Worm (Caenorhabditis elegans): ENCODE data around the gene ttr-23.
A peak's percentile ranks its signal among the peaks of the same experiment; 100 is the strongest.

ttr-23 gene

ce11 chrV:10598670-10599154 lies 9.1 kb upstream of the ttr-23 start, which contains the start of gene scpl-4:
Gene scpl-4 (plus strand): TSS chrV:10599104.
- no peak for TF ChIP-seq scrt-1 (GFP tag; IDR thresholded peaks at IDR 0.05)

- no peak for TF ChIP-seq F13C5.2 (tag; optimal IDR thresholded peaks at IDR 0.05)
- no peak for TF ChIP-seq hnd-1 (tag; optimal IDR thresholded peaks at IDR 0.05)
- TF ChIP-seq scrt-1 (GFP tag; IDR thresholded peaks at IDR 0.05) = no peak
- TF ChIP-seq hmg-4 (GFP tag; optimal IDR thresholded peaks at IDR 0.05) = no peak
- TF ChIP-seq sea-1 (GFP tag; conservative IDR thresholded peaks at IDR 0.05) = no peak
- no peak for TF ChIP-seq ets-7 (tag; optimal IDR thresholded peaks at IDR 0.05)
These were observed 7.6 kb upstream of the ttr-23 start, which contains the start of gene T21C9.13 for ce11 chrV:10597234-10597633. Gene T21C9.13 (plus strand): TSS chrV:10597266.

- TF ChIP-seq ceh-36 (tag; optimal IDR thresholded peaks at IDR 0.05) (no peak), hmbx-1 (tag; optimal IDR thresholded peaks at IDR 0.05) (no peak), F13C5.2 (tag; optimal IDR thresholded peaks at IDR 0.05) (no peak), ama-1 (optimal IDR thresholded peaks at IDR 0.05) (no peak), tbx-37 (GFP tag; conservative IDR thresholded peaks at IDR 0.05) (no peak), pes-1 (GFP tag; IDR thresholded peaks at IDR 0.05) (no peak), hnd-1 (tag; optimal IDR thresholded peaks at IDR 0.05) (no peak)
These were observed 5.2 kb upstream of the ttr-23 start, which contains the start of gene T21C9.11 for ce11 chrV:10594810-10595209. Gene T21C9.11 (minus strand): TSS chrV:10594910.

ce11 chrV:10592479-10592878 lies 2.8 kb upstream of the ttr-23 start, which contains the start of gene T21C9.9:
Gene T21C9.9 (minus strand): TSS chrV:10592579.
- no peak for TF ChIP-seq ama-1 (optimal IDR thresholded peaks at IDR 0.05)
- TF ChIP-seq flt-1 (GFP tag; IDR thresholded peaks at IDR 0.05) = no peak
- no peak for TF ChIP-seq ceh-13 (GFP tag; optimal IDR thresholded peaks at IDR 0.05)
- no peak for TF ChIP-seq hnd-1 (tag; optimal IDR thresholded peaks at IDR 0.05)
- TF ChIP-seq hmg-4 (GFP tag; optimal IDR thresholded peaks at IDR 0.05) = no peak
- TF ChIP-seq tbx-11 (GFP tag; IDR thresholded peaks at IDR 0.05) = no peak
- no peak for TF ChIP-seq hmbx-1 (tag; optimal IDR thresholded peaks at IDR 0.05)
- no peak for TF ChIP-seq B0310.2 (tag; optimal IDR thresholded peaks at IDR 0.05)

- no peak for TF ChIP-seq scrt-1 (GFP tag; IDR thresholded peaks at IDR 0.05)
- TF ChIP-seq hmg-4 (GFP tag; optimal IDR thresholded peaks at IDR 0.05) = no peak
- TF ChIP-seq tbx-37 (GFP tag; conservative IDR thresholded peaks at IDR 0.05) = no peak
- no peak for TF ChIP-seq tra-4 (tag; optimal IDR thresholded peaks at IDR 0.05)
- no peak for TF ChIP-seq pes-1 (GFP tag; IDR thresholded peaks at IDR 0.05)
- TF ChIP-seq ama-1 (optimal IDR thresholded peaks at IDR 0.05) = no peak
- TF ChIP-seq B0310.2 (tag; optimal IDR thresholded peaks at IDR 0.05) = no peak
- no peak for TF ChIP-seq hnd-1 (tag; optimal IDR thresholded peaks at IDR 0.05)
- no peak for TF ChIP-seq ceh-13 (GFP tag; optimal IDR thresholded peaks at IDR 0.05)
- no peak for TF ChIP-seq tbx-11 (GFP tag; IDR thresholded peaks at IDR 0.05)
- no peak for TF ChIP-seq ets-7 (tag; optimal IDR thresholded peaks at IDR 0.05)
- TF ChIP-seq F13C5.2 (tag; optimal IDR thresholded peaks at IDR 0.05) = no peak
- TF ChIP-seq aly-1 (tag; optimal IDR thresholded peaks at IDR 0.05) = no peak
These were observed 966 bp downstream of the ttr-23 start, which contains the start of gene srg-32 for ce11 chrV:10588694-10589093. Gene srg-32 (minus strand): TSS chrV:10588794.

ce11 chrV:10581837-10582300 lies 7.8 kb downstream of the ttr-23 start, which contains the start of gene T21C9.6:
Gene T21C9.6 (plus strand): TSS chrV:10581887.
- no peak for TF ChIP-seq hmbx-1 (tag; optimal IDR thresholded peaks at IDR 0.05)
- TF ChIP-seq pes-1 (GFP tag; IDR thresholded peaks at IDR 0.05) = no peak
- no peak for TF ChIP-seq ceh-36 (tag; optimal IDR thresholded peaks at IDR 0.05)
- no peak for TF ChIP-seq scrt-1 (GFP tag; IDR thresholded peaks at IDR 0.05)
- TF ChIP-seq tbx-37 (GFP tag; conservative IDR thresholded peaks at IDR 0.05) = no peak
- TF ChIP-seq ets-7 (tag; optimal IDR thresholded peaks at IDR 0.05) = no peak
- no peak for TF ChIP-seq ceh-13 (GFP tag; optimal IDR thresholded peaks at IDR 0.05)
- no peak for TF ChIP-seq sea-1 (GFP tag; conservative IDR thresholded peaks at IDR 0.05)
- TF ChIP-seq ama-1 (optimal IDR thresholded peaks at IDR 0.05) = no peak
- no peak for TF ChIP-seq flt-1 (GFP tag; IDR thresholded peaks at IDR 0.05)
- no peak for TF ChIP-seq tbx-11 (GFP tag; IDR thresholded peaks at IDR 0.05)
- TF ChIP-seq aly-1 (tag; optimal IDR thresholded peaks at IDR 0.05) = no peak
- TF ChIP-seq tra-4 (tag; optimal IDR thresholded peaks at IDR 0.05) = no peak

- TF ChIP-seq flt-1 (GFP tag; IDR thresholded peaks at IDR 0.05) (no peak), F13C5.2 (tag; optimal IDR thresholded peaks at IDR 0.05) (no peak), tbx-11 (GFP tag; IDR thresholded peaks at IDR 0.05) (no peak), scrt-1 (GFP tag; IDR thresholded peaks at IDR 0.05) (no peak), B0310.2 (tag; optimal IDR thresholded peaks at IDR 0.05) (no peak), tbx-37 (GFP tag; conservative IDR thresholded peaks at IDR 0.05) (no peak)
These were observed 9.0 kb downstream of the ttr-23 start for ce11 chrV:10580638-10581037.

ce11 chrV:10578938-10579337 lies 10.7 kb downstream of the ttr-23 start, which contains the start of the genes erh-1 and lpd-9:
Gene erh-1 (minus strand): TSS chrV:10579141.
Gene lpd-9 (plus strand): TSS chrV:10579305.
- TF ChIP-seq ets-7 (tag; optimal IDR thresholded peaks at IDR 0.05) = no peak
- TF ChIP-seq tra-4 (tag; optimal IDR thresholded peaks at IDR 0.05) = no peak
- TF ChIP-seq scrt-1 (GFP tag; IDR thresholded peaks at IDR 0.05) = no peak
- peak; percentile 54 for TF ChIP-seq F13C5.2 (tag; optimal IDR thresholded peaks at IDR 0.05)
- TF ChIP-seq flt-1 (GFP tag; IDR thresholded peaks at IDR 0.05) = no peak
- 0 out of 2 replicates have a peak, but pooled peaks have one; percentile 31 for TF ChIP-seq tbx-37 (GFP tag; conservative IDR thresholded peaks at IDR 0.05)
- no peak for TF ChIP-seq hnd-1 (tag; optimal IDR thresholded peaks at IDR 0.05)
- no peak for TF ChIP-seq ama-1 (optimal IDR thresholded peaks at IDR 0.05)
